Worm (Caenorhabditis elegans): Measurements from ENCODE around the gene T07H3.7.

- no peak for TF ChIP-seq mdl-1 (tag; optimal IDR thresholded peaks at IDR 0.05)
- TF ChIP-seq unc-62 (GFP tag; optimal IDR thresholded peaks at IDR 0.05), result no peak
- no peak for TF ChIP-seq ceh-82 (tag; optimal IDR thresholded peaks at IDR 0.05)
- TF ChIP-seq R02D3.7 (tag; optimal IDR thresholded peaks at IDR 0.05), result no peak
- no peak for TF ChIP-seq unc-39 (tag; optimal IDR thresholded peaks at IDR 0.05)
- TF ChIP-seq lin-11 (tag; optimal IDR thresholded peaks at IDR 0.05), result no peak
- TF ChIP-seq aly-2 (tag; optimal IDR thresholded peaks at IDR 0.05), result no peak
- TF ChIP-seq nhr-77 (tag; optimal IDR thresholded peaks at IDR 0.05), result no peak
- TF ChIP-seq nhr-11 (tag; optimal IDR thresholded peaks at IDR 0.05), result no peak
- TF ChIP-seq ZK546.5 (tag; optimal IDR thresholded peaks at IDR 0.05), result no peak
- TF ChIP-seq nhr-237 (tag; optimal IDR thresholded peaks at IDR 0.05), result no peak
Measured at ce11 chrII:1621795-1622194, 32.0 kb upstream of the T07H3.7 start.
